Fruit fly (Drosophila melanogaster): Measurements from ENCODE around the gene robl22E.

The robl22E gene

dm6 chr2L:2287807-2288206 lies 2.7 kb downstream of the robl22E start, which contains the start of gene CG42658:
TSS of gene CG42658 (minus strand) at chr2L:2287907.
- TF ChIP-seq CG3919 (GFP tag; optimal IDR thresholded peaks at IDR 0.05) (no peak), Sox15 (GFP tag; optimal IDR thresholded peaks at IDR 0.05) (no peak), CG32006 (GFP tag; optimal IDR thresholded peaks at IDR 0.05) (no peak), vri (GFP tag; optimal IDR thresholded peaks at IDR 0.05) (no peak), pdm3 (GFP tag; optimal IDR thresholded peaks at IDR 0.05) (no peak), CG10669 (GFP tag; optimal IDR thresholded peaks at IDR 0.05) (no peak), Lpt (GFP tag; optimal IDR thresholded peaks at IDR 0.05) (no peak), CG8319 (GFP tag; optimal IDR thresholded peaks at IDR 0.05) (no peak), CG8632 (GFP tag; optimal IDR thresholded peaks at IDR 0.05) (no peak), CG3032 (tag; optimal IDR thresholded peaks at IDR 0.05) (no peak), CG31627 (GFP tag; optimal IDR thresholded peaks at IDR 0.05) (no peak)

DNA sequence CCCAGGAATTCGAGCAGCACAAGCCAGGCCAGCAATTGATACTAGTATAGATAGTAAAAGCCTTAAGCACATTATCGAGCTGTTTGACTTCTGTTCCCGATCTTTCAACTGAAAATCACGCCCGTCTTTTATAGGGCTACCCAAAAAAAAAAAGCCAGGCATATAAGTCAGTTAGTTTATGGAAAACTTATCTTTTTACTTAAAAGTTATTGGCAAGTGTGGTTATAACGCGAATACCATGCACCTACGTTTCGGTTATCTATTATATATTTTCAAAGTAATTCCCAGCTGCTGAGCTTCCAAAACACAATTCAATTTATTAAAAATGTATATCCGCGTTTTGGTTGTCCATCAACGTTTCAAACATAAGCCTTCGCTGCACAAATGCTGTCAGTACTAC lies 3.8 kb downstream of the robl22E start, which contains the start of gene CG31681:
CG31681 (minus strand) TSS at position 101 of the 400 bp plus-strand sequence.
- TF ChIP-seq Lpt (GFP tag; optimal IDR thresholded peaks at IDR 0.05) (no peak), acj6 (GFP tag; optimal IDR thresholded peaks at IDR 0.05) (no peak), CG34406 (GFP tag; optimal IDR thresholded peaks at IDR 0.05) (no peak), Sox14 (GFP tag; optimal IDR thresholded peaks at IDR 0.05) (no peak), CG3919 (GFP tag; optimal IDR thresholded peaks at IDR 0.05) (no peak), Ets96B (tag; optimal IDR thresholded peaks at IDR 0.05) (no peak), salr (GFP tag; optimal IDR thresholded peaks at IDR 0.05) (no peak)

- TF ChIP-seq cyc (GFP tag; optimal IDR thresholded peaks at IDR 0.05) (no peak), Ets21C (GFP tag; optimal IDR thresholded peaks at IDR 0.05) (no peak), CG3032 (tag; optimal IDR thresholded peaks at IDR 0.05) (no peak), CG15336 (GFP tag; IDR thresholded peaks at IDR 0.05) (no peak), topi (GFP tag; optimal IDR thresholded peaks at IDR 0.05) (no peak), CG10631 (GFP tag; optimal IDR thresholded peaks at IDR 0.05) (no peak), fkh (GFP tag; optimal IDR thresholded peaks at IDR 0.05) (no peak), CG3919 (GFP tag; optimal IDR thresholded peaks at IDR 0.05) (no peak), Met (GFP tag; optimal IDR thresholded peaks at IDR 0.05) (no peak), CG4318 (GFP tag; optimal IDR thresholded peaks at IDR 0.05) (no peak)
Observed at dm6 chr2L:2284863-2285262, 5.7 kb downstream of the robl22E start, which contains the start of gene CG4271. TSS of gene CG4271 (plus strand) at chr2L:2285163.

- no peak for TF ChIP-seq CG34406 (GFP tag; optimal IDR thresholded peaks at IDR 0.05)
- no peak for TF ChIP-seq CG3919 (GFP tag; optimal IDR thresholded peaks at IDR 0.05)
- no peak for TF ChIP-seq svp (GFP tag)
- TF ChIP-seq CG8319 (GFP tag; optimal IDR thresholded peaks at IDR 0.05): no peak
- TF ChIP-seq Hr4 (GFP tag; optimal IDR thresholded peaks at IDR 0.05): no peak
- no peak for TF ChIP-seq CG6792 (GFP tag; optimal IDR thresholded peaks at IDR 0.05)
- TF ChIP-seq Eip93F (GFP tag; optimal IDR thresholded peaks at IDR 0.05): no peak
- TF ChIP-seq Eip78C (GFP tag): no peak
- no peak for TF ChIP-seq lz (GFP tag; optimal IDR thresholded peaks at IDR 0.05)
- TF ChIP-seq spab (GFP tag; optimal IDR thresholded peaks at IDR 0.05): no peak
- TF ChIP-seq CG11762 (GFP tag; optimal IDR thresholded peaks at IDR 0.05; ENCODE audit: insufficient read depth): no peak
- no peak for TF ChIP-seq fkh (GFP tag; optimal IDR thresholded peaks at IDR 0.05)
- TF ChIP-seq Eip75B (GFP tag; optimal IDR thresholded peaks at IDR 0.05): no peak
- no peak for TF ChIP-seq Gug (GFP tag; IDR thresholded peaks at IDR 0.05)
- TF ChIP-seq dsx (GFP tag; optimal IDR thresholded peaks at IDR 0.05; ENCODE audit: poor library complexity, severe bottlenecking): no peak
- no peak for TF ChIP-seq achi (GFP tag; optimal IDR thresholded peaks at IDR 0.05)
- no peak for TF ChIP-seq Met (GFP tag; optimal IDR thresholded peaks at IDR 0.05)
- TF ChIP-seq CG6163 (GFP tag; IDR thresholded peaks at IDR 0.05): no peak
- TF ChIP-seq Hr39 (GFP tag; optimal IDR thresholded peaks at IDR 0.05): no peak
- TF ChIP-seq Smox (GFP tag; optimal IDR thresholded peaks at IDR 0.05): no peak
Observed at dm6 chr2L:2269040-2269439, 21.5 kb downstream of the robl22E start, which contains the start of gene CG17242. TSS of gene CG17242 (minus strand) at chr2L:2269140.

Measured in whole organism, prepupa.